Worm (Caenorhabditis elegans) whole organism, L4/young adult: ENCODE data around the gene D2024.5.

Experiments used
- W03F9.2 ChIP-seq: fragments of 150-350 bp; optimal IDR thresholded peaks from 2 replicates; lab custom pipeline; 2014; ENCODE audit warnings: missing biosample characterization, missing genetic modification characterization
- dao-5 ChIP-seq: sonication (generic microtip); optimal IDR thresholded peaks from 2 replicates; lab custom pipeline; 2016; ENCODE audit warnings: missing genotype, missing genetic modification characterization, moderate library complexity, missing compliant biosample characterization
- him-1 ChIP-seq: sonication (generic microtip); optimal IDR thresholded peaks from 2 replicates; lab custom pipeline; 2016; ENCODE audit warnings: missing genotype, missing genetic modification reagents, missing genetic modification characterization, missing compliant biosample characterization

Gene D2024.5

ce11 chrIV:7216210-7216609 is 11.9 kb downstream of the D2024.5 start:
- TF ChIP-seq W03F9.2 (tag; lab: Kevin White, UChicago) (no peak), him-1 (tag; lab: Kevin White, UChicago) (no peak), dao-5 (tag; lab: Kevin White, UChicago) (no peak)

- TF ChIP-seq W03F9.2 (tag; lab: Kevin White, UChicago) (no peak), him-1 (tag; lab: Kevin White, UChicago) (no peak), dao-5 (tag; lab: Kevin White, UChicago) (no peak)
Observed at ce11 chrIV:7212769-7213168, 15.3 kb downstream of the D2024.5 start.

ce11 chrIV:7211313-7211712 is 16.8 kb downstream of the D2024.5 start:
- no peak for TF ChIP-seq W03F9.2 (tag; lab: Kevin White, UChicago)
- TF ChIP-seq him-1 (tag; lab: Kevin White, UChicago), result no peak

DNA sequence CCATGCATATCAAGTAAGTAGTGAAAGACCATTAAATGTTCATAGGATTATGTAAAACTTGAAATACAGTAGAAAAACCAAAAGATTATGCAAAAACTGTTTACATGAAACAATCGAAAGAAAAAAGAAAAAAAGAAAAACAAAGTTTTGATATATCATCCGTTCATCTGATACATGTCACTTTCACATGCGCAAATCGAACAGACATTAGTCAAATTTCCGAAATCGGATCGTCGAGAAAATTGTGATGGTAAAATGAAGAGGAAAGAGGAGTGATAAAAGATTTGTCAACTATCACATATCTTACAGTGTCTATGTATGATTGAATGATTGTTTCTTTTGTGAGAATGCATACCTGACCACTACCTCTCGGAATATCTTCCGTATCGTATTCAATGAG is 19.1 kb downstream of the D2024.5 start:
- no peak for TF ChIP-seq dao-5 (tag; lab: Kevin White, UChicago)
- TF ChIP-seq him-1 (tag; lab: Kevin White, UChicago), result no peak
- no peak for TF ChIP-seq W03F9.2 (tag; lab: Kevin White, UChicago)

DNA sequence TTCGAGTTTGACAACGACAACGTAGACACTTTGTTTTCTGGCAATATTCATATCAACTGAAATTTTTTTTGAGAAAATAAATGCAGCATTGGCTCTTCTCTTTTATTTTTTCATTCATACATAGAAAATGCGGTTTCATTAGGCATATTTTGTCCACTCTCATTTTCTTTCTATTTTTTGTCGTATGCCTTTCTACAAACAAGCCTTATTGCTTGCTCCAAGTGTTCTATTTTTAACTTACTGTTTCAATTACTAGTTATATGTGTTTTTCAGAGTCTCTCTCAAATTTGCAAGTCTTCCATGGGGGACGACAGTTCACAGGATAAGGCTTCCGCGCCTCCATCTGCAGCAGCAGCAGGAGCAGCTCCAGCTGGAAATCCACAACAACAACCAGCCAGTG is 22.1 kb downstream of the D2024.5 start, which contains the start of gene kcc-1:
TSS of gene kcc-1 (plus strand) at position 301 of the 400 bp plus-strand sequence.
- TF ChIP-seq W03F9.2 (tag; lab: Kevin White, UChicago), result no peak
- no peak for TF ChIP-seq him-1 (tag; lab: Kevin White, UChicago)
- TF ChIP-seq dao-5 (tag; lab: Kevin White, UChicago), result no peak

- no peak for TF ChIP-seq W03F9.2 (tag; lab: Kevin White, UChicago)
- no peak for TF ChIP-seq him-1 (tag; lab: Kevin White, UChicago)
- no peak for TF ChIP-seq dao-5 (tag; lab: Kevin White, UChicago)
Observed at ce11 chrIV:7203696-7204095, 24.4 kb downstream of the D2024.5 start, which contains the start of gene R13A1.3. R13A1.3 (plus strand) TSS chrIV:7203996.

ce11 chrIV:7196853-7197252 is 31.3 kb downstream of the D2024.5 start, which contains the start of gene unc-8:
unc-8 (plus strand) TSS chrIV:7197153.
- no peak for TF ChIP-seq W03F9.2 (tag; lab: Kevin White, UChicago)
- no peak for TF ChIP-seq him-1 (tag; lab: Kevin White, UChicago)
- TF ChIP-seq dao-5 (tag; lab: Kevin White, UChicago), result no peak

DNA sequence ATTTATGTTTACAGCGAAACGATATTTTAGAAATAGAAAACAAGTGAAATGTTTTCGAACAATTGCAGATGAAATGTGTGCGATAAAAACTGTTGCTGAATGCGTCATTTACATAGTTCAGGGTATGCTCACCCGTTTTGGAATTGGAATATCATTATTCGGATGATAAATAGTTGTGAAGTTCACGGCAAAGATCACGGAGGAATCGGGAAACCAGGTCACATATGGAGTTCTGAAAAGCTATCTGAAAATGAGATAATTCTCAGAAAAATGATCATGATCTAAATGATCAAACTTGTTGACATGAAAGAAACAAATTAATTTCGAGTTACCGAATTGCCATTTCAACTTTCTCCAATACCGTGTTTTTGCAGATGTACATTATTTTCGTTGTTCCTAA is 32.4 kb downstream of the D2024.5 start, which contains the start of gene best-16:
TSS of gene best-16 (minus strand) at position 101 of the 400 bp plus-strand sequence.
- TF ChIP-seq him-1 (tag; lab: Kevin White, UChicago) (no peak), W03F9.2 (tag; lab: Kevin White, UChicago) (no peak), dao-5 (tag; lab: Kevin White, UChicago) (no peak)

- TF ChIP-seq dao-5 (tag; lab: Kevin White, UChicago) (no peak), W03F9.2 (tag; lab: Kevin White, UChicago) (no peak), him-1 (tag; lab: Kevin White, UChicago) (no peak)
Observed at ce11 chrIV:7191745-7192144, 36.4 kb downstream of the D2024.5 start, which contains the start of gene R13A1.5. R13A1.5 (minus strand) TSS chrIV:7191845.

DNA sequence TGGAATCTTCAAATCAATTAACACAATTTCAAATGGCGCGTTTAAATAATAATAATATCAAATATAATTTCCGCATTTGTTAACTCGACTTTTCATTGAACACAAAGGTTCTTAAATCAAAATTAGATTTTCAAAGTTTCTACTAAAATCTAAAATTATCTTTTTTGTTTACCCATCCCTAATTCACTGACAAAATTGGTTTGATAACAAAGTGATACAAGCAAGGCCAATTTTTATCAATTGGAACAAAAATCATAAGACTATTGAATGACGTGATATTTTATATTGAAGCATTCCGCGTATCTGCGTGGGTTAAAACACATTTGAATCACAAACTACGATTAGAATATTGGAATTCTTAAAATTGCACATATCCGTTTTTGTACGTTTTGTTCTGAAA is 37.7 kb downstream of the D2024.5 start:
- TF ChIP-seq W03F9.2 (tag; lab: Kevin White, UChicago), result no peak
- TF ChIP-seq dao-5 (tag; lab: Kevin White, UChicago), result no peak
- no peak for TF ChIP-seq him-1 (tag; lab: Kevin White, UChicago)

DNA sequence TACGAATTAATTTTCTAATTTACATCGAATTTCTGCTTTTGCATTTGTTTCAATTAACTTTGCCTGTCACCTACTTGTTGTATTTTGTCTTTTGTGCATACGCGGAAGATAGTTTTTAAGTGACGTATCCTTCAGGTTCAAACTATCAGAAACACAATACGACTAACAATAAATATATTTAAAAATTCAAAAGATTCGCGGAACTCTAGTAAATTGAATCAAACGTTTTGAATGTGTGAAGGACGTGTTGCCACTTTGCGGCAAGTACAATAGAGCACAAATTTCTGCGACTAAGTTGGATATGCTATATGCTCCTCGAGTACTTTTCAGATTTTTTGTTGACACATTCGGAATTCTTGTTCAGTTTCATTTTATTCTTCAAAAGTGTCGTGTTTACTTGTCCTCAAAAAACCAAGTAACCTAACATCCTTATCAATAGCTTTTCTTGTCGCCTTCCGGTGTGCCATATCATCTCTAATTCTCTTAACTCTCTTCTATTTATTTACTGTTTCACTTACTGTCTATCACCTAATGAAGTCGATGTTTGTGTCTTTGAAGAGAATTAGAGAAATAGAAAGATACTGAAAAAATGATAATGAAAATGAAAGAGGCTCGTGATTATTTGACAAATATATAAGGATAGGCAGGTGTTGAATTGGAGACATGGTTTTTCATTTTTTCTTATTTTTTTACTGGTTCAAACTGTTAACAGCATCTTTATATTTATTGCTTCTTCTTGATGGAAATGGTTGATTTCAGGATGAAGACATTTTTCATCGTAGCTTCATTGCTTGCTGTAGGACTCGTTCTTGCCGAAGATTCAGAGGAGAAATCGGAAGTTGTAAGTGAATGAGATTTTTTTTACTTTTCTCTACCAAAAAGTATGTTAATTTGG is 39.3 kb downstream of the D2024.5 start, which contains the start of gene srlf-7:
TSS of gene srlf-7 (plus strand) at position 760 of the 895 bp plus-strand sequence.
- TF ChIP-seq dao-5 (tag; lab: Kevin White, UChicago) (no peak), W03F9.2 (tag; lab: Kevin White, UChicago) (peak; percentile 15)

- TF ChIP-seq dao-5 (tag; lab: Kevin White, UChicago), result no peak
- no peak for TF ChIP-seq him-1 (tag; lab: Kevin White, UChicago)
- TF ChIP-seq W03F9.2 (tag; lab: Kevin White, UChicago), result no peak
Observed at ce11 chrIV:7188030-7188429, 40.1 kb downstream of the D2024.5 start, which contains the start of gene C42D4.13. C42D4.13 (minus strand) TSS chrIV:7188130.

- TF ChIP-seq dao-5 (tag; lab: Kevin White, UChicago), result no peak
- no peak for TF ChIP-seq him-1 (tag; lab: Kevin White, UChicago)
- no peak for TF ChIP-seq W03F9.2 (tag; lab: Kevin White, UChicago)
Observed at ce11 chrIV:7186756-7187155, 41.4 kb downstream of the D2024.5 start, which contains the start of gene str-249. str-249 (minus strand) TSS chrIV:7186856.
